Fruit fly (Drosophila melanogaster): ENCODE data around the gene Ugt302C1.

DNA sequence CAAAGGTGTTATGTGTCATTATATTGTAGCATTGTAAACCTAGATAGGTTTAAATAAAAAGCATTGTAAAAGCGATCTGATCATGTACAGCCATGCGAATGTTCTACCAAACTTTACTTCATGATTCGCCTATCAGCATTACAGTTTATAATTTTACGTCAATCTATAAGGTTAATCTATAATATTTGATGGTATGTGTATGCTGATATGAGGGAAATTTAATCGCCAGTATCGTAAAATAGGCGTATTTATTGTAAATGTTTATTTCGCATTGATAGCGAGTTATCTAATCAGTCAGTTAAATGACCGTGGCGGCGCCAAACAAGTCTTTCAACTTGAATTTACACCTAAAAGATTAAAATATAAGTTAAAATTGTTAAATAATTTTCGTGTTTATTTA, 20.7 kb downstream of the Ugt302C1 start:
- TF ChIP-seq psq (optimal IDR thresholded peaks at IDR 0.05) (no peak), ttk (optimal IDR thresholded peaks at IDR 0.05) (no peak), h (optimal IDR thresholded peaks at IDR 0.05) (no peak), Sin3A (optimal IDR thresholded peaks at IDR 0.05) (no peak), insv (optimal IDR thresholded peaks at IDR 0.05) (no peak)

Measured in Kc167 (cell line).